Fruit fly (Drosophila melanogaster) whole organism, embryonic: ENCODE results near the gene CG6785.

ENCODE experiments used
- CG7271 ChIP-seq: fragments of 200-800 bp; sonication (Bioruptor generic); optimal IDR thresholded peaks from 2 replicates; lab custom pipeline; 2018; ENCODE audit warnings: missing biosample characterization, mild to moderate bottlenecking, missing genetic modification characterization, moderate library complexity
- Dll ChIP-seq: fragments of 200-800 bp; sonication (Bioruptor generic); IDR thresholded peaks from 4 replicates; pipeline ENCODE4 v1.3.6; 2022; ENCODE audit warnings: missing biosample characterization, missing genetic modification characterization; ENCODE audit not compliant: partially characterized antibody
- Side ChIP-seq: fragments of 200-800 bp; sonication (Bioruptor generic); optimal IDR thresholded peaks from 2 replicates; lab custom pipeline; 2016; ENCODE audit warnings: missing biosample characterization, missing genetic modification characterization
- Sin3A ChIP-seq: fragments of >200 bp; optimal IDR thresholded peaks from 2 replicates; lab custom pipeline; 2018
- Tbp ChIP-seq: fragments of >200 bp; optimal IDR thresholded peaks from 2 replicates; lab custom pipeline; 2018; ENCODE audit warnings: missing biosample characterization, missing genetic modification characterization
- bsh ChIP-seq, 2 experiments: fragments of 200-800 bp; sonication (Bioruptor generic); optimal IDR thresholded peaks; 2 replicates each; lab custom pipeline; 2017 to 2018; ENCODE audit warnings: mild to moderate bottlenecking in 2 of 2, missing biosample characterization in 2 of 2, missing genetic modification characterization in 2 of 2, moderate library complexity in 1 of 2
- chif ChIP-seq, 2 experiments: fragments of 200-800 bp; sonication (Bioruptor generic); optimal IDR thresholded peaks; 3 replicates each; lab custom pipeline; 2016; ENCODE audit warnings: missing biosample characterization in 2 of 2, missing genetic modification characterization in 2 of 2
- fd102C ChIP-seq: fragments of 200-800 bp; sonication (Bioruptor generic); optimal IDR thresholded peaks from 2 replicates; lab custom pipeline; 2018; ENCODE audit warnings: missing biosample characterization, mild to moderate bottlenecking, missing genetic modification characterization, moderate library complexity
- fd3F ChIP-seq: fragments of 200-800 bp; sonication (Bioruptor generic); optimal IDR thresholded peaks from 2 replicates; lab custom pipeline; 2018; ENCODE audit warnings: missing biosample characterization, mild to moderate bottlenecking, missing genetic modification characterization, moderate library complexity
- gsb ChIP-seq: fragments of 200-800 bp; sonication (Bioruptor generic); IDR thresholded peaks from 2 replicates; pipeline ENCODE4 v1.3.6; 2022; ENCODE audit warnings: missing biosample characterization, missing genetic modification characterization
- inv ChIP-seq: fragments of 200-800 bp; sonication (Bioruptor generic); IDR thresholded peaks from 2 replicates; pipeline ENCODE4 v1.3.6; 2022; ENCODE audit warnings: missing biosample characterization, missing genetic modification characterization; ENCODE audit not compliant: partially characterized antibody

dm6 chr2L:12027435-12027834, 17.6 kb downstream of the CG6785 start, which contains the start of gene dmGlut:
- TF ChIP-seq inv (GFP tag; lab: Robert Waterston, UW) (no peak), chif (GFP tag; optimal IDR thresholded peaks at IDR 0.05; lab: Kevin White, UChicago) (no peak), CG7271 (no peak), gsb (GFP tag; lab: Robert Waterston, UW) (no peak), Tbp (no peak), bsh (GFP tag; optimal IDR thresholded peaks at IDR 0.05; lab: Kevin White, UChicago) (no peak), Sin3A (lab: Kevin White, UChicago) (no peak), fd3F (GFP tag; lab: Kevin White, UChicago) (no peak), Dll (GFP tag; lab: Robert Waterston, UW) (no peak), Side (GFP tag; lab: Kevin White, UChicago) (no peak), fd102C (GFP tag; lab: Kevin White, UChicago) (no peak)
